Fruit fly (Drosophila melanogaster) Kc167 (cell line): ENCODE results near the gene unc-4.

Source experiments
- Sin3A ChIP-seq: fragments of >200 bp; optimal IDR thresholded peaks from 2 replicates; lab custom pipeline; 2018; ENCODE audit warnings: missing external identifiers
- h ChIP-seq: fragments of >200 bp; optimal IDR thresholded peaks from 3 replicates; lab custom pipeline; 2018; ENCODE audit warnings: missing external identifiers
- ttk ChIP-seq: sonication (Bioruptor generic); optimal IDR thresholded peaks from 2 replicates; lab custom pipeline; 2017; ENCODE audit warnings: missing external identifiers

- TF ChIP-seq h (lab: Kevin White, UChicago): no peak
- TF ChIP-seq ttk (lab: Kevin White, UChicago): no peak
- TF ChIP-seq Sin3A (lab: Kevin White, UChicago): no peak
Observed at dm6 chrX:17739974-17740373, 28.4 kb upstream of the unc-4 start.
